Fruit fly (Drosophila melanogaster) whole organism, embryonic: ENCODE data around the gene pdm2.

Experiments used
- BtbVII ChIP-seq: fragments of 200-800 bp; sonication (Bioruptor generic); optimal IDR thresholded peaks from 3 replicates; lab custom pipeline; 2017; ENCODE audit warnings: missing biosample characterization, mild to moderate bottlenecking, missing genetic modification characterization
- CG11247 ChIP-seq: fragments of 200-800 bp; sonication (Bioruptor generic); IDR thresholded peaks from 2 replicates; pipeline ENCODE4 v1.3.6; 2022; ENCODE audit warnings: missing biosample characterization, missing genetic modification characterization
- CG1647 ChIP-seq: fragments of 200-800 bp; sonication (Bioruptor generic); optimal IDR thresholded peaks from 3 replicates; lab custom pipeline; 2016; ENCODE audit warnings: missing biosample characterization, missing genetic modification characterization
- CG7745 ChIP-seq: fragments of 200-800 bp; sonication (Bioruptor generic); optimal IDR thresholded peaks from 2 replicates; lab custom pipeline; 2018; ENCODE audit warnings: missing biosample characterization, mild to moderate bottlenecking, missing genetic modification characterization, moderate library complexity
- Side ChIP-seq: fragments of 200-800 bp; sonication (Bioruptor generic); optimal IDR thresholded peaks from 2 replicates; lab custom pipeline; 2016; ENCODE audit warnings: missing biosample characterization, missing genetic modification characterization
- Sox102F ChIP-seq: fragments of 200-800 bp; sonication (Bioruptor generic); optimal IDR thresholded peaks from 2 replicates; lab custom pipeline; 2018; ENCODE audit warnings: missing biosample characterization, mild to moderate bottlenecking, missing genetic modification characterization, moderate library complexity
- eyg ChIP-seq: fragments of 200-800 bp; sonication (Bioruptor generic); optimal IDR thresholded peaks from 3 replicates; lab custom pipeline; 2016; ENCODE audit warnings: missing biosample characterization, missing genetic modification characterization
- kah ChIP-seq: fragments of 200-800 bp; sonication (Bioruptor generic); optimal IDR thresholded peaks from 2 replicates; lab custom pipeline; 2018; ENCODE audit warnings: missing biosample characterization, mild to moderate bottlenecking, missing genetic modification characterization
- klu ChIP-seq: fragments of 200-800 bp; sonication (Bioruptor generic); IDR thresholded peaks from 2 replicates; pipeline ENCODE4 v1.3.6; 2022; ENCODE audit warnings: missing biosample characterization, missing genetic modification characterization
- sug ChIP-seq: fragments of 200-800 bp; optimal IDR thresholded peaks from 2 replicates; lab custom pipeline; 2019; ENCODE audit warnings: missing biosample characterization, mild to moderate bottlenecking, missing genetic modification characterization, moderate library complexity

dm6 chr2L:12612991-12613390, 44.0 kb upstream of the pdm2 start:
- no peak for TF ChIP-seq CG7745 (tag; lab: Kevin White, UChicago)
- TF ChIP-seq sug (tag; lab: Kevin White, UChicago): no peak
- TF ChIP-seq CG11247: no peak
- no peak for TF ChIP-seq kah (GFP tag; lab: Kevin White, UChicago)
- TF ChIP-seq eyg (GFP tag; lab: Kevin White, UChicago): no peak
- TF ChIP-seq klu (GFP tag; lab: Robert Waterston, UW): no peak
- TF ChIP-seq CG1647 (GFP tag; lab: Kevin White, UChicago): no peak
- TF ChIP-seq Sox102F (GFP tag; lab: Kevin White, UChicago): no peak
- no peak for TF ChIP-seq BtbVII
- TF ChIP-seq Side: no peak
